Fruit fly (Drosophila melanogaster) Kc167 (cell line): ENCODE measurements around the gene CG31683.

ENCODE experiments used
- Myc ChIP-seq: fragments of >200 bp; optimal IDR thresholded peaks from 2 replicates; lab custom pipeline; 2017; ENCODE audit warnings: missing external identifiers
- insv ChIP-seq: fragments of >200 bp; optimal IDR thresholded peaks from 3 replicates; lab custom pipeline; 2018; ENCODE audit warnings: missing external identifiers

- TF ChIP-seq Myc (lab: Kevin White, UChicago) (no peak), insv (lab: Kevin White, UChicago) (no peak)
These were observed 15.0 kb downstream of the CG31683 start for dm6 chr2L:20434779-20435178.
